Fruit fly (Drosophila melanogaster) Kc167 (cell line): ENCODE results near the gene CG7565.

Source experiments
- Sin3A ChIP-seq: fragments of >200 bp; optimal IDR thresholded peaks from 2 replicates; lab custom pipeline; 2018; ENCODE audit warnings: missing external identifiers
- h ChIP-seq: fragments of >200 bp; optimal IDR thresholded peaks from 3 replicates; lab custom pipeline; 2018; ENCODE audit warnings: missing external identifiers
- ttk ChIP-seq: sonication (Bioruptor generic); optimal IDR thresholded peaks from 2 replicates; lab custom pipeline; 2017; ENCODE audit warnings: missing external identifiers

- TF ChIP-seq ttk (lab: Kevin White, UChicago) (no peak), Sin3A (lab: Kevin White, UChicago) (no peak), h (lab: Kevin White, UChicago) (no peak)
Measured at dm6 chr3L:8091650-8092068, at the start of gene CG7565.
